Worm (Caenorhabditis elegans): ENCODE data around the gene T05C7.4.

ce11 chrIV:97681-98080 lies 44.2 kb upstream of the T05C7.4 start:
- TF ChIP-seq nhr-28 (tag; optimal IDR thresholded peaks at IDR 0.05): no peak
- TF ChIP-seq egl-27 (tag; optimal IDR thresholded peaks at IDR 0.05): no peak
- no peak for TF ChIP-seq mdl-1 (tag; optimal IDR thresholded peaks at IDR 0.05)

Data from whole organism, L4 larva.